Worm (Caenorhabditis elegans): ENCODE measurements around the gene clec-135.

ce11 chrII:4258683-4259082 is at the start of gene clec-135:
- TF ChIP-seq him-1 (tag; optimal IDR thresholded peaks at IDR 0.05), result no peak
- TF ChIP-seq W03F9.2 (tag; optimal IDR thresholded peaks at IDR 0.05), result no peak
- no peak for TF ChIP-seq dao-5 (tag; optimal IDR thresholded peaks at IDR 0.05)
